Worm (Caenorhabditis elegans): Measurements from ENCODE around the gene F41G3.5.

- no peak for TF ChIP-seq ztf-16 (tag; optimal IDR thresholded peaks at IDR 0.05)
- TF ChIP-seq tbx-7 (tag; optimal IDR thresholded peaks at IDR 0.05): no peak
- TF ChIP-seq ceh-19 (GFP tag; optimal IDR thresholded peaks at IDR 0.05): no peak
- no peak for TF ChIP-seq ama-1 (optimal IDR thresholded peaks at IDR 0.05)
- TF ChIP-seq pha-4 (tag; optimal IDR thresholded peaks at IDR 0.05): no peak
- no peak for TF ChIP-seq ahr-1 (tag; optimal IDR thresholded peaks at IDR 0.05)
- TF ChIP-seq nhr-11 (tag; optimal IDR thresholded peaks at IDR 0.05): no peak
- TF ChIP-seq unc-55 (GFP tag; optimal IDR thresholded peaks at IDR 0.05): peak; percentile 66
- no peak for TF ChIP-seq ceh-9 (tag; optimal IDR thresholded peaks at IDR 0.05)
- TF ChIP-seq rnt-1 (tag; optimal IDR thresholded peaks at IDR 0.05): no peak
- no peak for TF ChIP-seq hlh-13 (GFP tag; optimal IDR thresholded peaks at IDR 0.05)
- TF ChIP-seq hlh-15 (tag; optimal IDR thresholded peaks at IDR 0.05): no peak
- no peak for TF ChIP-seq ceh-6 (GFP tag; optimal IDR thresholded peaks at IDR 0.05)
Measured at ce11 chrII:6705593-6706228, 40.8 kb upstream of the F41G3.5 start, which contains the start of gene rpy-1.

All from whole organism, late embryonic.